Worm (Caenorhabditis elegans): ENCODE results near the gene K10D11.4.

The K10D11.4 gene

DNA sequence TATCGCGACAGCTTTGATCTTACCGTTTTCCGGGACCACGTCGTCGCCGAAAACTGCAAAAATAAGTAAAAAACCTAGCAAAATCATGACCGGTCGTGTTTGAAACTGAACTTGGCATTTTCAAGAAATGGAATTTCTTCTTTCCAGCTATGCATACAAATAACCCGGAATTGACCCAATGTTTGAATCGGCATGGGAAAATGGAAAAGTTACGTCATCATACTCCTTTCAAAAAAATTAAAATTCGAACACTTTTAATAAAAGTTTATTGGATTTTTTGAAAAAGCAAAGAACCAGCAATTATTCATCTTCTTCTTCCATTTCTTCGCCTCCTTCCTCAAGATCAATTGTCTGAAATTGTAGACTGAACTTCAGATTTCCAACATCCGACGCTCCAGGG, at the start of gene K10D11.4:
TSS of gene K10D11.4 (minus strand) at position 101 of the 400 bp plus-strand sequence.
- TF ChIP-seq dao-5 (tag; optimal IDR thresholded peaks at IDR 0.05), result no peak
- TF ChIP-seq him-1 (tag; optimal IDR thresholded peaks at IDR 0.05), result no peak
- TF ChIP-seq W03F9.2 (tag; optimal IDR thresholded peaks at IDR 0.05), result no peak

DNA sequence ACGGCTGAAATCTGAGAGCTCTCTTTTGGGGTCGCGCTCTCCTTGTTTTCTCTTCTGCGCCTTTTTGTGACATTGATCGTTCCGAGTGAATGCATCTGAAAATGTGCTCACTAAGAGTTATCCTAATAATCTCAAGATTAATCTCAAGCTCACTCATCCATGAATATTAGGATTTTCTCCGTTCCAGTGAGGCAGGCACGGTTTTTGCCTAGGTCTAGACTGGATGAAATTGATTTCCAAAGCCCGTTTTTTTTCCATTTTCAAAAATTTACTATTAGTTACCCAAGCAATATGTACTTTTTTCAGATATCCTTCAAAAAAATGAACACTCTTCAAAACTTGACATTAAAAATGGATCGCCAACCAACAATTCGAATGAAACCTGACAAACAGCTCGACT, 47.8 kb upstream of the K10D11.4 start, which contains the start of gene amt-2:
TSS of gene amt-2 (plus strand) at position 301 of the 400 bp plus-strand sequence.
- TF ChIP-seq dao-5 (tag; optimal IDR thresholded peaks at IDR 0.05) (no peak), him-1 (tag; optimal IDR thresholded peaks at IDR 0.05) (no peak), W03F9.2 (tag; optimal IDR thresholded peaks at IDR 0.05) (no peak)

DNA sequence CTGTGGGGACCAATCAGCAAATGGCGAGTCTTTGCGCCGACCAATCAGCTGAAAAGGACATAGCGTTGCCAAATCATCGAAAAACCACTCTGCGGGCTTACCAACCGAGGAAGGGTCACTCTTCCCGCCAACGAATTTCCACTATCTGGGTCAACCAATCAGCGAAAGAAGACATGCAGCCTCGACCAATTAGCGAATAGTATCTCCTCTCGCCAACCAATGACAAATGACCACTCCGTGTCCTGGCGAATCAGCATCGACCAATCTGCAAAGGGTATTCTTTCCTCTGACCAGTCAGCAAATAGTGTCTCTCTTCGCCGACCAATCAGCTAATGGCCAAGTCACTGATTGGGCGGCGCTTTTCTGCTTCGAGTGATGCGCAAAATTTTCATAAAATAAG, 47.2 kb upstream of the K10D11.4 start:
- TF ChIP-seq W03F9.2 (tag; optimal IDR thresholded peaks at IDR 0.05), result no peak
- TF ChIP-seq dao-5 (tag; optimal IDR thresholded peaks at IDR 0.05), result no peak
- no peak for TF ChIP-seq him-1 (tag; optimal IDR thresholded peaks at IDR 0.05)

DNA sequence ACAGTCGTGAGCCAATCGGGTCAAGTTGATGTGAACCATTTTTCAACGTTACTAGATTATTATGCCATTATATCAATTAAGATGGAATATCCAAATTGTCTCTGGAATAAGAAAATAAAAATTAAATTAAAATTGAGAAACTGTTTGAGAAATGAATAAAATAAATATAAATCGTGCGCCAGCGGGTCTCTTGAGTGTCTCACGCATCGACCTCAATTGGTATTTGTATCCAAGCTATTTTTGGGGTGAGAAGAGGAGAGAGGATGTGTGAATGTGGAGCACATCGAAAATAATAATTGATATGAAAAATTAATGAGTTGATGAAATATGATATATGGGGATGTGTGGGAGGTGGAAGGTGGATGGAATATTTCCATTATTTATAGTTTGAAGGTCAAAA, 44.6 kb upstream of the K10D11.4 start, which contains the start of gene F49E11.2:
TSS of gene F49E11.2 (minus strand) at position 101 of the 400 bp plus-strand sequence.
- no peak for TF ChIP-seq dao-5 (tag; optimal IDR thresholded peaks at IDR 0.05)
- TF ChIP-seq W03F9.2 (tag; optimal IDR thresholded peaks at IDR 0.05), result no peak
- TF ChIP-seq him-1 (tag; optimal IDR thresholded peaks at IDR 0.05), result no peak

DNA sequence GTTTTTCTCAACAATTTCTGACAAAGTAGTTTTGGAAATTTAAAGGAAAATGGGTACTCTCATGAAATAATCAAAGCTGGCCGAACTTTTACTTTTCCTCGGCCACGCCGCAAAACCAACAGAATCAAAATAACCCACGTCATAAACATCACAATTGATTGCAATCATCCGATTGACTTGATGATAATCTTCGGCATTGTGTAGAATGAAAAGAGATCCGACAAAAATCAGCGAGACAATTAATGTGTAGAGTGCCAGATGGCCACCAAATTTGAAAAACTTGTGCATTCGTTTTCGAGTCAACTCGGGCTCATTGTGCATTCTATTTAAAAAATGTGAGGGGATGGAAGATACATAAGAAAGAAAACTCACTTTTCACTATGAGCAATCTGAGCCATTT, 42.6 kb upstream of the K10D11.4 start:
- TF ChIP-seq W03F9.2 (tag; optimal IDR thresholded peaks at IDR 0.05), result no peak
- TF ChIP-seq him-1 (tag; optimal IDR thresholded peaks at IDR 0.05), result no peak
- TF ChIP-seq dao-5 (tag; optimal IDR thresholded peaks at IDR 0.05), result no peak

DNA sequence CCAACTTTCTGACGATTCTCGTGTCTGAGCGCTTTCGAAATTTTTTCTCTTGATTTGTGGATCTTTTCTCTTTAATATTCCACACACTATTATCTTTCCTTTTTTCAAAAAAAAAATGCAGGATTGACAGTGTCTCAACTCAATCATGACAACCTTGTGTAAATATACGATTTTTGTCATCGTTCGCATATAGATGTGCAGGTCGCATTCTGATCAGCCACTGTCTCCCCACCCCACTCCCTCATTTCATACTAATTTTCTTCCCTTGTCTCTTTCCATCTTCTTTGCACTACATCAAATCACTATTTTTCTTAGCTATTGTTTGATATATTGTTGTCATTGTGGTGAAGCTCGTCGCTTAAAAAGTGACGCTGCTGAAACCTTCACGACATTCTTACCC, 41.0 kb upstream of the K10D11.4 start:
- TF ChIP-seq him-1 (tag; optimal IDR thresholded peaks at IDR 0.05) (no peak), dao-5 (tag; optimal IDR thresholded peaks at IDR 0.05) (no peak), W03F9.2 (tag; optimal IDR thresholded peaks at IDR 0.05) (no peak)

DNA sequence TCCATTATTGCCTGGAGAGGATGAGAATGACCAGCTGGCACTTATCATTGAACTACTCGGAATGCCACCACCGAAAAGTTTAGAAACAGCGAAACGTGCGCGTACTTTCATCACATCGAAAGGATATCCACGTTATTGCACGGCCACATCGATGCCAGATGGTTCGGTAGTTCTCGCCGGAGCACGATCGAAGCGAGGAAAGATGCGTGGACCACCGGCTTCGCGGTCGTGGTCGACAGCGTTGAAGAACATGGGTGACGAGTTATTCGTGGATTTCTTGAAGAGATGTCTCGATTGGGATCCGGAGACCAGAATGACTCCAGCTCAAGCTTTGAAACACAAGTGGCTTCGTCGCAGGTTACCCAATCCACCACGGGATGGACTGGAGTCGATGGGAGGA, 39.2 kb upstream of the K10D11.4 start:
- TF ChIP-seq W03F9.2 (tag; optimal IDR thresholded peaks at IDR 0.05) (no peak), him-1 (tag; optimal IDR thresholded peaks at IDR 0.05) (no peak), dao-5 (tag; optimal IDR thresholded peaks at IDR 0.05) (no peak)

DNA sequence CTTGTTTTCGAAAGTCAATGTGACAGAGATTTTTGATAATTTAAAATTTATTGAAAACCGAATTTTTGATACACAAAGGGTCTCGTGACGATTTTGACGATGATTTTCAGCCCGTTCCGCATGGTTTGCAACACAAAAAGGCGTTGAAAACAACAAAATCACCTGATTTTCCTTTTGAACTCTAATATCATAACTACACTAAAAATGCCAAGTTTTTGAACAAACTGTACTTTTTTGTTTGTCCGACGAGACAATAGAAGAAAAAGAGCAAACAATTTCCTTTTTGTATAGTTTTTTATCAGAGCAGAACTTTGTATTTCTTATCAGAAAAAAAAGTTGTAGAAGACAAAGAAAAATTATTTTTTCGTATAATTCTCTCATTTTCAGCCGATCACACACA, 37.9 kb upstream of the K10D11.4 start:
- TF ChIP-seq him-1 (tag; optimal IDR thresholded peaks at IDR 0.05) (no peak), W03F9.2 (tag; optimal IDR thresholded peaks at IDR 0.05) (no peak), dao-5 (tag; optimal IDR thresholded peaks at IDR 0.05) (no peak)

DNA sequence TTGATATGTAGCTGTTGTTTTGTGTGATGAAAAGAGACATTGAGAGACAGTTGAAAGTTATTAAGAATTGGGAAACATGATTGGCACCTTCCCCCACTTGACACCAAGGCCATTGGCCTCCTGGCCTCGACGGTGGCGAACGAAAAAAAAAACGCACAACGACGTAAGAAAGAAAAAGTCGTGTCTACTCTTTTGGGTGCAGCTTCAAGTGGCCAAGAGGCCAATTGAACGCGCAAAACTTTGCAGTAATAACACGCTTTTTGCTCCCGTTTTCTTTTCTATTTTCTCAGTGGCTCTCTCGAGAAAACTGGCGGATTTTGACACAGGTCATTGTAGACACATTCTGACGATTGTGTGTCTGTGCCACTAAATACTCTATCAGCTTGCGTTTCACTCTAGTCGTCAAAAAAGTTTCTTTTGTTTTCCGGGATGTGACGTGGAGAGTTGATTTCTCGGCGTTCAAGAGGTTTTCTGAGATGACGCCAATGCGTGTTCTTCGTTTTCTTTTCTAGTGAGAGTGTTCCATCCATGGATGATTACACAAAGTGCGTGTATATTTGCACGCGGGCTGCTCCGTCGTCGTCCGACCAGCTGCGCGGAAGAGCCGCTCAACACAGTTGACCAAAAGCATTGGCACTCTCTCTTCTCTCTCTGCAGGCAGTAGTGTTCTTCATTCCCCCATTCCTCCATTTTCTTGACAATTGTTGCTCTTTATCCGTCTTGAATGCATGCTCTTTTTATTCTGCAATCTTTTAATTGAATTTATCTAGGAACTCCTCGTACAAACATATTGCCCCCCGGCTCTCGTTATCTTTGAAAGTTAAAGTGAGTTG, 36.4 kb upstream of the K10D11.4 start:
- no peak for TF ChIP-seq dao-5 (tag; optimal IDR thresholded peaks at IDR 0.05)
- TF ChIP-seq W03F9.2 (tag; optimal IDR thresholded peaks at IDR 0.05), result no peak
- no peak for TF ChIP-seq him-1 (tag; optimal IDR thresholded peaks at IDR 0.05)

DNA sequence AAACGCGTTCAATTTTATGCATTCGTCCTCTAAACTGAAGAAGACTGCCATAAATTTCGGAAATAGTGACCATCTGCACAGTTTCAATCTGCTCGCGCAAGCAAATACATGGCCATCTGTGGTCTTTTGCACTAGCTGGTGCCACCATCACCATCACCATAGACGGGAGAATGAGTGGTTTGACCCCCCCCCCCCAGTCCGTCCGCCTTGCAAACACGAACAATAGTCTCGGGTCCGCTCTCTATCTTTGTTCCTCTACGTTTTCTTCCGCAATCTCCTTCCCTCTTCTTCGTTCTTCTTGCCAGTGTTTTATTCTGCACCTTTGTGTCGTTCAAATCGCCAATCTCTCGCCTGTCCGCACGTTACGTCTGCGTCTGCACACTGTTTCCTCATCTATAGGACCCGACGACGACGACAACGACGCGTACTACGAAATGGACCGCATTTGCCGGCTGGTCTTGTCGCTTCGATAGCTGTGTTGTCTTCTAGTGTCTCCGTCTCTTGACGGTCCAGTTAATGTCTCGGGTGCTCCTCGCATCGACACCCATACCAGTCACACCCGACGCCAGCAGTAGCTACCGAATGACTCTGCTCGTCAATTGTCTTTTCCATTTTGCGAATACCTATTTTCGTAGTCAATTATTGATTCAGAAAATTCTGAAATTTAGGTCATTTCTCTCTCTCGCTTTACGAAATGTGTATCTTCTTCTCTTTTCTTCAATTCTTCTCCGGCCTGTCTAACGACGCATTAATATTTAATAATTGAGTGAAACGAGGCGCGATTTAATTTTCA, 35.6 kb upstream of the K10D11.4 start:
- no peak for TF ChIP-seq dao-5 (tag; optimal IDR thresholded peaks at IDR 0.05)
- no peak for TF ChIP-seq him-1 (tag; optimal IDR thresholded peaks at IDR 0.05)
- TF ChIP-seq W03F9.2 (tag; optimal IDR thresholded peaks at IDR 0.05), result no peak

DNA sequence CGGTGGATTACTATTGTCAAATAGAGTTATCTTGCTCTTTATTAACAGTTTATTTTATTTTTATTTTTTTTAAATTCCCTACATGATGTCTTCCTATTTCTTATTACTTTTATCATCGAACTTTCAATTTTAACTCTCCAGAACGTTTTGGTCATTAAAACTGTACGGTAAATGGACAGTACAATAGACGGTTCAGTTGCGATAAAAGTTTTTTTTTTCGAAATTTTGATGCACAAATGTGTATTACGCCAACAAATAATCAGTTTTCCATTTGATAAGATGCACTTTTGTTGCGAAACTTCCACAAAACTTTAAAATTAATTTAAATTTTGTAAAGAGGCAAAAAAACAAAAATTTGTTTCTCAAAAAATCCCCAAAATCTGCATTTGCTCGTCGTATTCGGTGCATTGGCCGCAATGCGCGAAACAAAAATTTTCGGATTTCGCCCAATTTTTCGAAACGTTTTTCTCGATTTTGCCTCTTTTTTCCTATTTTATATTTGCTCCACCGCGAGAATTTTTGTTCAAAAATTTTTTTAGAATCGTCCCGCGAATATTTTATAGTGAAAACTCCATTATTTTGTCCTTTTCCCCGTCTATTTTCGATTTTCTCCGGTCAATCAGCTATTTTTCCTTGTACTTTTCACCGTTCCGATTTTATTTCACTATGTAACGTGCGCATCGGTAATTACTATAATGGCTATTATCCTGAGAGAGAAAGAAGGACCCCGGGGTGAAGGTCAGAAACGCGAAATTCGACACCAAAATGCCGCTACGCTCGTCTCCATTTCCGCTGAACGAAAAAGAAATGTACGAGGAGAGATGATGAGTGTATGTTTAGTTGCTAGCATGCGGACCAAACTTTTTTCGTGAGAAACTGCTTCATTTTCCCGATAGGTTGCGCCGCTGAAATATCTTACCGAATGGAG, 34.7 kb upstream of the K10D11.4 start:
- TF ChIP-seq W03F9.2 (tag; optimal IDR thresholded peaks at IDR 0.05) (no peak), dao-5 (tag; optimal IDR thresholded peaks at IDR 0.05) (no peak), him-1 (tag; optimal IDR thresholded peaks at IDR 0.05) (no peak)

DNA sequence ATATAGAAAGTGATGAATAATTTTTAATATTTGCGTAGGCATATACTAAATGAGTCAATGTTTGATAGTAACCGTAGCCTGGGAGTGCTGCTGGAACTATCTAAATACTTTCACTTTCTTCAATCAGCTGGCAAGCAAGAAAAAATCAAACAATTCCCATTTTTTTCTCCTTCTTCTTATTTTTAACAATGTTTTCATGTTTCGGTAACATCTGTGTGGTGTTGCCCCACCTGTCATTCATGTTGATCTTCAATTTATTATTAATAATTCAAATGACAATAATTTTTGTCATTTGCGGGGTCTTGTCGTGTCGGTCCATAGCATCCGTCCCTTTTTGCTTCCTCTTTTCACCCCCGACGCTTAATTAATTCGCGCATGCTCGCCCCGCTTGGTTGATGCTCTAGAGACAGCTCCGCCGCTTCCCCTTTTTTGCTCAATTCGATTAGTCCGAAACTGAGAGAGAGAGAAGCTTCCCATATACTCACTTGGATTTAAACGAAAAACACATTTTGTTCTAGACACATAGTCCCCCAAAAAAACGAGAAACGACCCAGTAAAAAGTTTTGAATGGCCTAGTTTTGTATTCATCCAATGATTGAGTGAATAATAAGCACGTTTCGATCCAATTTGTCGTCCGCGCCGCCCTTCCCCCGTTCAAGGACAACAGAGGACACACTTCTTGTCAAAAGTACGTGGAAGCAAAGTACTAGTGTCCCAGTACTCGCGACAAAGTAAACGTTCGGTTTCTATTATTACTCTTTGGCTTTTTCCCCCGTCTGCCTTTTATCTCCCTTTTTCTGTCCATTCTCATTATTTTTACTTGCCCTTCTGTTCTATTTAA, 33.7 kb upstream of the K10D11.4 start:
- TF ChIP-seq dao-5 (tag; optimal IDR thresholded peaks at IDR 0.05) (no peak), W03F9.2 (tag; optimal IDR thresholded peaks at IDR 0.05) (no peak), him-1 (tag; optimal IDR thresholded peaks at IDR 0.05) (no peak)

All from whole organism, L4/young adult.